Worm (Caenorhabditis elegans) whole organism, late embryonic: ENCODE data around the gene lis-1.

Experiments
- C38D4.7 ChIP-seq: fragments of 200-800 bp; sonication (Bioruptor generic); optimal IDR thresholded peaks from 2 replicates; lab custom pipeline; 2018; ENCODE audit warnings: mild to moderate bottlenecking, missing genetic modification characterization, moderate library complexity, missing compliant biosample characterization
- K02D7.2 ChIP-seq: sonication (generic microtip); optimal IDR thresholded peaks from 2 replicates; lab custom pipeline; 2017; ENCODE audit warnings: mild to moderate bottlenecking, missing genetic modification characterization, missing compliant biosample characterization
- T23F11.4 ChIP-seq: fragments of 200-800 bp; sonication (Bioruptor generic); optimal IDR thresholded peaks from 2 replicates; lab custom pipeline; 2018; ENCODE audit warnings: mild to moderate bottlenecking, missing genetic modification characterization, missing compliant biosample characterization
- Y22D7AL.16 ChIP-seq: sonication (generic microtip); optimal IDR thresholded peaks from 2 replicates; lab custom pipeline; 2016; ENCODE audit warnings: missing genetic modification characterization, missing compliant biosample characterization
- ahr-1 ChIP-seq: sonication (generic microtip); optimal IDR thresholded peaks from 2 replicates; lab custom pipeline; 2016; ENCODE audit warnings: missing genetic modification characterization, missing compliant biosample characterization
- ama-1 ChIP-seq: fragments of 150-350 bp; optimal IDR thresholded peaks from 2 replicates; lab custom pipeline; 2014
- ceh-24 ChIP-seq: sonication (generic microtip); optimal IDR thresholded peaks from 2 replicates; lab custom pipeline; 2016; ENCODE audit warnings: mild to moderate bottlenecking, missing genetic modification characterization, missing compliant biosample characterization
- ceh-30 ChIP-seq: fragments of 150-350 bp; optimal IDR thresholded peaks from 2 replicates; lab custom pipeline; 2014; ENCODE audit warnings: missing biosample characterization, missing genetic modification characterization
- ceh-31 ChIP-seq: sonication (generic microtip); optimal IDR thresholded peaks from 2 replicates; lab custom pipeline; 2016; ENCODE audit warnings: missing genetic modification characterization, missing compliant biosample characterization
- ceh-45 ChIP-seq: fragments of 200-800 bp; sonication (Bioruptor generic); IDR thresholded peaks from 2 replicates; pipeline ENCODE4 v1.3.6; 2022; ENCODE audit warnings: missing genetic modification reagents, missing genetic modification characterization, missing compliant biosample characterization
- ceh-48 ChIP-seq: sonication (generic microtip); optimal IDR thresholded peaks from 2 replicates; lab custom pipeline; 2016; ENCODE audit warnings: missing genetic modification characterization, inconsistent platforms, missing compliant biosample characterization
- che-1 ChIP-seq: sonication (generic microtip); optimal IDR thresholded peaks from 2 replicates; lab custom pipeline; 2016; ENCODE audit warnings: mild to moderate bottlenecking, missing genetic modification characterization, missing compliant biosample characterization
- dve-1 ChIP-seq: sonication (generic microtip); optimal IDR thresholded peaks from 2 replicates; lab custom pipeline; 2017; ENCODE audit warnings: antibody characterized with exemption, mild to moderate bottlenecking, missing genetic modification characterization, missing compliant biosample characterization
- elt-2 ChIP-seq: sonication (generic microtip); optimal IDR thresholded peaks from 2 replicates; lab custom pipeline; 2016; ENCODE audit warnings: missing genetic modification reagents, missing genetic modification characterization, missing compliant biosample characterization
- elt-4 ChIP-seq: sonication (generic microtip); optimal IDR thresholded peaks from 2 replicates; lab custom pipeline; 2016; ENCODE audit warnings: missing genetic modification characterization, missing compliant biosample characterization
- ets-4 ChIP-seq: sonication (generic microtip); optimal IDR thresholded peaks from 2 replicates; lab custom pipeline; 2016; ENCODE audit warnings: missing genetic modification characterization, missing compliant biosample characterization
- fax-1 ChIP-seq: sonication (generic microtip); optimal IDR thresholded peaks from 2 replicates; lab custom pipeline; 2016; ENCODE audit warnings: missing genotype, missing genetic modification characterization, missing compliant biosample characterization
- hlh-13 ChIP-seq: fragments of 200-800 bp; sonication (Bioruptor generic); optimal IDR thresholded peaks from 2 replicates; lab custom pipeline; 2018; ENCODE audit warnings: mild to moderate bottlenecking, missing genetic modification characterization, missing compliant biosample characterization
- hlh-15 ChIP-seq: sonication (generic microtip); optimal IDR thresholded peaks from 2 replicates; lab custom pipeline; 2016; ENCODE audit warnings: missing genetic modification characterization, missing compliant biosample characterization
- hlh-30 ChIP-seq: sonication (generic microtip); optimal IDR thresholded peaks from 2 replicates; lab custom pipeline; 2017; ENCODE audit warnings: antibody characterized with exemption, missing genetic modification characterization, missing compliant biosample characterization; ENCODE audit not compliant: insufficient read depth
- hlh-6 ChIP-seq: sonication (generic microtip); optimal IDR thresholded peaks from 2 replicates; lab custom pipeline; 2016; ENCODE audit warnings: missing genotype, missing genetic modification characterization, missing compliant biosample characterization
- hlh-8 ChIP-seq: sonication (generic microtip); optimal IDR thresholded peaks from 2 replicates; lab custom pipeline; 2016; ENCODE audit warnings: missing genotype, missing genetic modification characterization, missing compliant biosample characterization
- lim-6 ChIP-seq: sonication (generic microtip); optimal IDR thresholded peaks from 2 replicates; lab custom pipeline; 2016; ENCODE audit warnings: missing genetic modification characterization, missing compliant biosample characterization
- madf-2 ChIP-seq: sonication (generic microtip); optimal IDR thresholded peaks from 2 replicates; lab custom pipeline; 2017; ENCODE audit warnings: missing genetic modification characterization, missing compliant biosample characterization
- nhr-11 ChIP-seq: fragments of 150-350 bp; optimal IDR thresholded peaks from 2 replicates; lab custom pipeline; 2014; ENCODE audit warnings: missing biosample characterization, missing genetic modification characterization
- nhr-232 ChIP-seq: sonication (generic microtip); optimal IDR thresholded peaks from 2 replicates; lab custom pipeline; 2016; ENCODE audit warnings: missing genetic modification characterization, missing compliant biosample characterization
- pat-9 ChIP-seq: fragments of 200-800 bp; sonication (Bioruptor generic); optimal IDR thresholded peaks from 2 replicates; lab custom pipeline; 2018; ENCODE audit warnings: mild to moderate bottlenecking, missing genetic modification characterization, moderate library complexity, missing compliant biosample characterization
- pros-1 ChIP-seq: fragments of 150-350 bp; optimal IDR thresholded peaks from 2 replicates; lab custom pipeline; 2014; ENCODE audit warnings: missing biosample characterization, missing genetic modification reagents, missing genetic modification characterization
- sdc-2 ChIP-seq: sonication (generic microtip); optimal IDR thresholded peaks from 2 replicates; lab custom pipeline; 2016; ENCODE audit warnings: missing genotype, missing genetic modification characterization, missing compliant biosample characterization
- sox-2 ChIP-seq: fragments of 200-800 bp; sonication (Bioruptor generic); IDR thresholded peaks from 2 replicates; pipeline ENCODE4 v1.3.6; 2022; ENCODE audit warnings: missing genetic modification reagents, missing genetic modification characterization, missing compliant biosample characterization
- sox-4 ChIP-seq: sonication (generic microtip); optimal IDR thresholded peaks from 2 replicates; lab custom pipeline; 2017; ENCODE audit warnings: mild to moderate bottlenecking, missing genetic modification characterization, inconsistent platforms, missing compliant biosample characterization
- syd-9 ChIP-seq: sonication (generic microtip); optimal IDR thresholded peaks from 2 replicates; lab custom pipeline; 2016; ENCODE audit warnings: mild to moderate bottlenecking, missing genetic modification characterization, moderate library complexity, missing compliant biosample characterization
- tbx-7 ChIP-seq: sonication (generic microtip); optimal IDR thresholded peaks from 2 replicates; lab custom pipeline; 2016; ENCODE audit warnings: missing genotype, missing genetic modification characterization, missing compliant biosample characterization
- unc-3 ChIP-seq, 2 experiments: fragments of 200-800 bp in 1 of 2; sonication (Bioruptor generic) in 1 of 2; sonication (generic microtip) in 1 of 2; conservative IDR thresholded peaks in 1 of 2; optimal IDR thresholded peaks in 1 of 2; 2 replicates each; pipeline versions ENCODE4 v1.3.6 to Lab custom; 2016 to 2022; ENCODE audit warnings: missing compliant biosample characterization in 2 of 2, missing genetic modification characterization in 2 of 2, missing genetic modification reagents in 1 of 2
- unc-42 ChIP-seq: sonication (generic microtip); optimal IDR thresholded peaks from 2 replicates; lab custom pipeline; 2016; ENCODE audit warnings: missing genotype, missing genetic modification characterization, missing compliant biosample characterization
- unc-55 ChIP-seq: sonication (generic microtip); optimal IDR thresholded peaks from 2 replicates; lab custom pipeline; 2017; ENCODE audit warnings: missing biosample characterization, missing genetic modification reagents, missing genetic modification characterization

The lis-1 gene

DNA sequence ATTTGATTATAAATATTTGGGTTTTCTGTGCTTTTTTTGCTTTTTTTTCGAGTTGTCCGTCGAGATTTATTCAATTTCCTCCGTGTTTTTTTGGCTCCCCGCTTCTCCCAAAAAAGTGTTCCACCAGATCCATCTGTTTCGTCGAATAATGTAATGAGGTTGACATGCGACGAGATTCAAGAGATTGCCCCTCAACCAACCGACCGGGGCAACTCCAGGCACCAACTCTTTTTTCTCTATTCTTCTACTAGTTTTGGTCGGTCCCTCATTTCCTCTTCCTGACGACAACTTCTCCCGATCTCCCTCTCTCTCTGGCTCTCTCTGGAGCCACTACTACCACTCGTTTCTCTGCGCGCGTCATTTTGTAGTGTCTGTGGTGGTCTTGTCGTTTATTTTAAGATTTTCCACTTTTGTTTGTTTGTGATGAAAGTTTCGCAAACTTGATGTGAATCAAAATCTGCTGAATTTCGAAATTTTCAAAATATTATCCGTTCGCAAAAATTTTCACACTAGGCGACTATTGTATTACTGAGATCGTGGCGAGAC is 28.7 kb downstream of the lis-1 start:
- no peak for TF ChIP-seq sdc-2 (tag; lab: Kevin White, UChicago)
- no peak for TF ChIP-seq nhr-11 (tag; lab: Kevin White, UChicago)
- TF ChIP-seq unc-3 (GFP tag; conservative IDR thresholded peaks at IDR 0.05; lab: Robert Waterston, UW) = no peak
- no peak for TF ChIP-seq unc-3 (tag; optimal IDR thresholded peaks at IDR 0.05; lab: Kevin White, UChicago)
- TF ChIP-seq ceh-31 (tag; lab: Kevin White, UChicago) = no peak
- TF ChIP-seq unc-42 (tag; lab: Kevin White, UChicago) = peak; percentile 34
- TF ChIP-seq syd-9 (tag; lab: Kevin White, UChicago) = no peak

- TF ChIP-seq lim-6 (tag; lab: Kevin White, UChicago) (no peak), hlh-8 (tag; lab: Kevin White, UChicago) (no peak), ceh-45 (no peak), elt-4 (tag; lab: Kevin White, UChicago) (no peak), pat-9 (tag; lab: Kevin White, UChicago) (no peak), C38D4.7 (GFP tag; lab: Kevin White, UChicago) (no peak), K02D7.2 (tag; lab: Kevin White, UChicago) (peak; percentile 48), ama-1 (lab: Kevin White, UChicago) (no peak)
Measured at ce11 chrIII:13346785-13347184, 29.7 kb downstream of the lis-1 start, which contains the start of gene mtm-6. Gene mtm-6, plus strand, starts transcription at chrIII:13347085.

DNA sequence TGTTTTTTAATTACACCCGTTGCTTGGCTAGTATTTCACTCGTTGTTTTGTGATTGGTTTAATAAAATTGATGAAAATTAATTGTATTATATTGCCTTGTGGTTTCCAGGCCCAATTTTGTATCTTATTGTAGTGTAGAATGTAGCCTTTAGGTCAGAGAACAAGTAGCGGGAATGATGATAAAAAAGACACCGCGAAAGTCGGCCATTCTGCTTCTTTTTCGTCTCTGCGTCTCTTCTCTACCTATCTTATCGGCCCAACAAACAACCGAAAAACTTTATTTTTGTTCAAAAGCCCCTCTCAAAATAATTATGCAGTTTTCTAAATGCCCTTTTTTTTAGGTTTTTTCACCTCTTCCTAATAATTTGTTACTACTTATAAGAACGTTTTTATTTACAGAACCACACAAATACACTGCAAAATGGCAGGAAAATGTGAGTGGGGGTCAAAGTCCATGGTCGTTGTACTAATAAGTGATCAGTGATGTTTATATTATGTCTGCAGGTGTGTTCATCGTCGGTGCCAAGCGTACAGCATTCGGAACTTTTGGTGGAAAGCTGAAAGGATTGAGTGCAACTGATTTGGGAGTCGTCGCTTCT is 31.9 kb downstream of the lis-1 start, which contains the start of gene acaa-2:
Gene acaa-2, plus strand, starts transcription at position 400 of the 599 bp plus-strand sequence.
- no peak for TF ChIP-seq Y22D7AL.16 (tag; lab: Kevin White, UChicago)
- TF ChIP-seq dve-1 = peak; percentile 11
- peak; percentile 49 for TF ChIP-seq elt-2 (tag; lab: Kevin White, UChicago)

ce11 chrIII:13343562-13344139 is 32.9 kb downstream of the lis-1 start:
- TF ChIP-seq tbx-7 (tag; lab: Kevin White, UChicago) (no peak), sox-2 (GFP tag; lab: Robert Waterston, UW) (no peak), T23F11.4 (GFP tag; lab: Kevin White, UChicago) (no peak), ceh-48 (tag; lab: Kevin White, UChicago) (no peak), nhr-11 (tag; lab: Kevin White, UChicago) (no peak), dve-1 (no peak), hlh-13 (GFP tag; lab: Kevin White, UChicago) (no peak), che-1 (no peak), elt-4 (tag; lab: Kevin White, UChicago) (no peak), madf-2 (tag; lab: Kevin White, UChicago) (no peak), hlh-30 (tag; lab: Kevin White, UChicago) (no peak), sox-4 (no peak), unc-42 (tag; lab: Kevin White, UChicago) (no peak)
- TF ChIP-seq, all 69 proteins: peak for 0

DNA sequence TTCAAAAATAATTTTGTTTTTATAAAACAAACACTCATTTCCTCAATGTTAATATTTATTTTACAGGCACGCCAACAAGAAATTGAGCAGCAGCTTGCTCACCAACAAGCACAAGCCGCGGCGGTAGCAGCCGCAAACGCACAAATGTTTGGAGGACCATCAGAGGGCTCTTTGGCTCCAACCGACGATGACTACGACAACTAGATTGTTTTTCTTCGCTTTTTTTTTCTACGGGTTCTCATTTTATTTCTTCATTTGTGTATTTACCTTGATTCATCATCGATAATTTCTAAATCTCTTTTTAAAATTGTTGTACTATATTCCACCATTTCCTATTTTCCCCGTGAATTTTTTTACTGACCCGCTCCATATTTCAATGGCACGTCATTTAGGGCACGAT is 33.4 kb downstream of the lis-1 start, which contains the start of gene ife-1:
Gene ife-1, plus strand, starts transcription at position 301 of the 400 bp plus-strand sequence.
- TF ChIP-seq hlh-6 (no peak), elt-2 (tag; lab: Kevin White, UChicago) (no peak), pat-9 (tag; lab: Kevin White, UChicago) (no peak), ahr-1 (no peak), fax-1 (no peak), unc-55 (no peak), syd-9 (tag; lab: Kevin White, UChicago) (no peak), pros-1 (no peak), K02D7.2 (tag; lab: Kevin White, UChicago) (no peak), Y22D7AL.16 (tag; lab: Kevin White, UChicago) (no peak), lim-6 (tag; lab: Kevin White, UChicago) (no peak), hlh-15 (tag; lab: Kevin White, UChicago) (no peak), ceh-24 (tag; lab: Kevin White, UChicago) (no peak), ceh-30 (tag; lab: Kevin White, UChicago) (no peak), ets-4 (no peak), nhr-232 (tag; lab: Kevin White, UChicago) (no peak), hlh-8 (tag; lab: Kevin White, UChicago) (no peak), T23F11.4 (GFP tag; lab: Kevin White, UChicago) (no peak), sox-4 (no peak), nhr-11 (tag; lab: Kevin White, UChicago) (no peak)
